Worm (Caenorhabditis elegans) whole organism, young adult: Measurements from ENCODE around the gene D2045.5.

ENCODE experiments used
- B0019.2 ChIP-seq: fragments of 200-800 bp; sonication (Bioruptor generic); conservative IDR thresholded peaks from 2 replicates; pipeline ENCODE4 v1.3.6; 2022; ENCODE audit warnings: missing genetic modification reagents, missing genetic modification characterization, missing compliant biosample characterization
- B0261.1 ChIP-seq: sonication (generic microtip); optimal IDR thresholded peaks from 2 replicates; lab custom pipeline; 2016; ENCODE audit warnings: mild to moderate bottlenecking, missing genetic modification characterization, moderate library complexity, missing compliant biosample characterization
- C17E4.6 ChIP-seq: fragments of 200-800 bp; sonication (Bioruptor generic); IDR thresholded peaks from 2 replicates; pipeline ENCODE4 v1.3.6; 2022; ENCODE audit warnings: missing genetic modification reagents, missing genetic modification characterization, missing compliant biosample characterization
- F22D6.2 ChIP-seq: sonication (generic microtip); optimal IDR thresholded peaks from 2 replicates; lab custom pipeline; 2016; ENCODE audit warnings: mild to moderate bottlenecking, missing genetic modification characterization, missing compliant biosample characterization
- F37B4.10 ChIP-seq: fragments of 200-800 bp; sonication (Bioruptor generic); IDR thresholded peaks from 2 replicates; pipeline ENCODE4 v1.3.6; 2022; ENCODE audit warnings: missing genetic modification characterization, missing compliant biosample characterization
- F57A8.1 ChIP-seq: fragments of 200-800 bp; sonication (Bioruptor generic); optimal IDR thresholded peaks from 2 replicates; lab custom pipeline; 2018; ENCODE audit warnings: mild to moderate bottlenecking, missing genetic modification characterization, moderate library complexity, missing compliant biosample characterization
- Y53F4B.3 ChIP-seq: fragments of 200-800 bp; sonication (Bioruptor generic); IDR thresholded peaks from 2 replicates; pipeline ENCODE4 v1.3.6; 2022; ENCODE audit warnings: missing genetic modification reagents, missing genetic modification characterization, missing compliant biosample characterization
- Y53G8AR.9 ChIP-seq: fragments of 200-800 bp; sonication (Bioruptor generic); conservative IDR thresholded peaks from 2 replicates; pipeline ENCODE4 v1.3.6; 2022; ENCODE audit warnings: missing genetic modification reagents, missing genetic modification characterization, missing compliant biosample characterization
- atf-7 ChIP-seq: sonication (generic microtip); optimal IDR thresholded peaks from 2 replicates; lab custom pipeline; 2017; ENCODE audit warnings: mild to moderate bottlenecking, missing genetic modification characterization, missing compliant biosample characterization
- attf-3 ChIP-seq: fragments of 200-800 bp; sonication (Bioruptor generic); conservative IDR thresholded peaks from 2 replicates; pipeline ENCODE4 v1.3.6; 2022; ENCODE audit warnings: missing genetic modification reagents, missing genetic modification characterization, missing compliant biosample characterization
- bed-2 ChIP-seq: fragments of 200-800 bp; sonication (Bioruptor generic); IDR thresholded peaks from 2 replicates; pipeline ENCODE4 v1.3.6; 2022; ENCODE audit warnings: missing genetic modification reagents, missing genetic modification characterization, missing compliant biosample characterization
- ccch-3 ChIP-seq: fragments of 200-800 bp; sonication (Bioruptor generic); optimal IDR thresholded peaks from 2 replicates; lab custom pipeline; 2018; ENCODE audit warnings: mild to moderate bottlenecking, missing genetic modification characterization, missing compliant biosample characterization
- ceh-27 ChIP-seq: fragments of 200-800 bp; sonication (Bioruptor generic); optimal IDR thresholded peaks from 2 replicates; lab custom pipeline; 2018; ENCODE audit warnings: mild to moderate bottlenecking, missing genetic modification characterization, moderate library complexity, missing compliant biosample characterization
- ceh-58 ChIP-seq: fragments of 200-800 bp; sonication (Bioruptor generic); IDR thresholded peaks from 2 replicates; pipeline ENCODE4 v1.3.6; 2022; ENCODE audit warnings: missing genetic modification characterization, missing compliant biosample characterization
- chd-7 ChIP-seq: sonication (generic microtip); optimal IDR thresholded peaks from 2 replicates; lab custom pipeline; 2016; ENCODE audit warnings: mild to moderate bottlenecking, missing genetic modification characterization, moderate library complexity, missing compliant biosample characterization
- die-1 ChIP-seq: sonication (generic microtip); optimal IDR thresholded peaks from 2 replicates; lab custom pipeline; 2016; ENCODE audit warnings: missing genotype, mild to moderate bottlenecking, missing genetic modification characterization, missing compliant biosample characterization
- him-1 ChIP-seq: sonication (generic microtip); optimal IDR thresholded peaks from 2 replicates; lab custom pipeline; 2016; ENCODE audit warnings: missing genotype, missing genetic modification reagents, missing genetic modification characterization, missing compliant biosample characterization
- hrde-1 ChIP-seq: sonication (generic microtip); optimal IDR thresholded peaks from 2 replicates; lab custom pipeline; 2016; ENCODE audit warnings: missing genetic modification characterization, mild to moderate bottlenecking, missing compliant biosample characterization, moderate library complexity, missing genotype, missing genetic modification reagents, borderline replicate concordance
- let-526 ChIP-seq: fragments of 200-800 bp; sonication (Bioruptor generic); IDR thresholded peaks from 2 replicates; pipeline ENCODE4 v1.3.6; 2022; ENCODE audit warnings: missing genetic modification reagents, missing genetic modification characterization, missing compliant biosample characterization
- let-607 ChIP-seq, 2 experiments: fragments of 200-800 bp in 1 of 2; sonication (Bioruptor generic) in 1 of 2; sonication (generic microtip) in 1 of 2; optimal IDR thresholded peaks; 2 replicates each; lab custom pipeline; 2016 to 2018; ENCODE audit warnings: mild to moderate bottlenecking in 2 of 2, missing compliant biosample characterization in 2 of 2, missing genetic modification characterization in 2 of 2, moderate library complexity in 2 of 2, missing genotype in 1 of 2
- lin-40 ChIP-seq: sonication (generic microtip); optimal IDR thresholded peaks from 2 replicates; lab custom pipeline; 2016; ENCODE audit warnings: missing genetic modification characterization, mild to moderate bottlenecking, missing compliant biosample characterization, missing genotype, missing genetic modification reagents
- lir-1 ChIP-seq: fragments of 200-800 bp; sonication (Bioruptor generic); conservative IDR thresholded peaks from 2 replicates; pipeline ENCODE4 v1.3.6; 2022; ENCODE audit warnings: missing genetic modification reagents, missing genetic modification characterization, missing compliant biosample characterization
- madf-10 ChIP-seq: sonication (generic microtip); optimal IDR thresholded peaks from 2 replicates; lab custom pipeline; 2016; ENCODE audit warnings: mild to moderate bottlenecking, missing genetic modification characterization, missing compliant biosample characterization
- madf-3 ChIP-seq: fragments of 200-800 bp; sonication (Bioruptor generic); IDR thresholded peaks from 2 replicates; pipeline ENCODE4 v1.3.6; 2022; ENCODE audit warnings: missing genetic modification reagents, missing genetic modification characterization, missing compliant biosample characterization
- madf-6 ChIP-seq: fragments of 200-800 bp; sonication (Bioruptor generic); IDR thresholded peaks from 2 replicates; pipeline ENCODE4 v1.3.6; 2022; ENCODE audit warnings: missing genetic modification reagents, missing genetic modification characterization, missing compliant biosample characterization
- madf-8 ChIP-seq: fragments of 200-800 bp; sonication (Bioruptor generic); conservative IDR thresholded peaks from 2 replicates; pipeline ENCODE4 v1.3.6; 2022; ENCODE audit warnings: missing genetic modification reagents, missing genetic modification characterization, missing compliant biosample characterization
- mcd-1 ChIP-seq: fragments of 200-800 bp; sonication (Bioruptor generic); IDR thresholded peaks from 2 replicates; pipeline ENCODE4 v1.3.6; 2022; ENCODE audit warnings: missing genetic modification reagents, missing genetic modification characterization, missing compliant biosample characterization
- mes-4 ChIP-seq: sonication (generic microtip); optimal IDR thresholded peaks from 2 replicates; lab custom pipeline; 2016; ENCODE audit warnings: missing genotype, missing genetic modification characterization, missing compliant biosample characterization
- mxl-1 ChIP-seq: sonication (generic microtip); optimal IDR thresholded peaks from 2 replicates; lab custom pipeline; 2016; ENCODE audit warnings: missing genetic modification characterization, missing compliant biosample characterization
- nhr-120 ChIP-seq: fragments of 200-800 bp; sonication (Bioruptor generic); IDR thresholded peaks from 2 replicates; pipeline ENCODE4 v1.3.6; 2022; ENCODE audit warnings: missing genetic modification characterization, missing compliant biosample characterization
- nhr-179 ChIP-seq: sonication (generic microtip); optimal IDR thresholded peaks from 2 replicates; lab custom pipeline; 2016; ENCODE audit warnings: mild to moderate bottlenecking, missing genetic modification characterization, missing compliant biosample characterization
- pha-4 ChIP-seq: fragments of 150-350 bp; sonication (generic microtip); optimal IDR thresholded peaks from 2 replicates; lab custom pipeline; 2014; ENCODE audit warnings: missing biosample characterization, missing genetic modification reagents, missing genetic modification characterization
- sea-2 ChIP-seq: fragments of 200-800 bp; sonication (Bioruptor generic); IDR thresholded peaks from 2 replicates; pipeline ENCODE4 v1.3.6; 2022; ENCODE audit warnings: missing genetic modification characterization, missing compliant biosample characterization
- snpc-3.4 ChIP-seq: sonication (generic microtip); optimal IDR thresholded peaks from 2 replicates; lab custom pipeline; 2017; ENCODE audit warnings: missing genetic modification characterization, mild to moderate bottlenecking, missing compliant biosample characterization, antibody characterized with exemption, moderate library complexity, missing genotype, missing genetic modification reagents
- snpc-4 ChIP-seq, 5 experiments: fragments of 150-350 bp in 1 of 5; sonication (generic microtip) in 4 of 5; optimal IDR thresholded peaks; 2 replicates each; lab custom pipeline; 2014 to 2018; ENCODE audit warnings: missing genetic modification characterization in 5 of 5, missing biosample characterization in 3 of 5, antibody characterized with exemption in 2 of 5, mild to moderate bottlenecking in 2 of 5, missing compliant biosample characterization in 2 of 5, missing genotype in 2 of 5, moderate library complexity in 2 of 5, missing genetic modification reagents in 1 of 5
- unc-62 ChIP-seq: fragments of 150-350 bp; optimal IDR thresholded peaks from 2 replicates; lab custom pipeline; 2014; ENCODE audit warnings: missing biosample characterization, missing genetic modification reagents, missing genetic modification characterization
- zfh-2 ChIP-seq: fragments of 200-800 bp; sonication (Bioruptor generic); conservative IDR thresholded peaks from 2 replicates; pipeline ENCODE4 v1.3.6; 2022; ENCODE audit warnings: missing genetic modification reagents, missing genetic modification characterization, missing compliant biosample characterization
- ztf-3 ChIP-seq: fragments of 200-800 bp; sonication (Bioruptor generic); optimal IDR thresholded peaks from 2 replicates; lab custom pipeline; 2018; ENCODE audit warnings: mild to moderate bottlenecking, missing genetic modification characterization, missing compliant biosample characterization

The D2045.5 gene

DNA sequence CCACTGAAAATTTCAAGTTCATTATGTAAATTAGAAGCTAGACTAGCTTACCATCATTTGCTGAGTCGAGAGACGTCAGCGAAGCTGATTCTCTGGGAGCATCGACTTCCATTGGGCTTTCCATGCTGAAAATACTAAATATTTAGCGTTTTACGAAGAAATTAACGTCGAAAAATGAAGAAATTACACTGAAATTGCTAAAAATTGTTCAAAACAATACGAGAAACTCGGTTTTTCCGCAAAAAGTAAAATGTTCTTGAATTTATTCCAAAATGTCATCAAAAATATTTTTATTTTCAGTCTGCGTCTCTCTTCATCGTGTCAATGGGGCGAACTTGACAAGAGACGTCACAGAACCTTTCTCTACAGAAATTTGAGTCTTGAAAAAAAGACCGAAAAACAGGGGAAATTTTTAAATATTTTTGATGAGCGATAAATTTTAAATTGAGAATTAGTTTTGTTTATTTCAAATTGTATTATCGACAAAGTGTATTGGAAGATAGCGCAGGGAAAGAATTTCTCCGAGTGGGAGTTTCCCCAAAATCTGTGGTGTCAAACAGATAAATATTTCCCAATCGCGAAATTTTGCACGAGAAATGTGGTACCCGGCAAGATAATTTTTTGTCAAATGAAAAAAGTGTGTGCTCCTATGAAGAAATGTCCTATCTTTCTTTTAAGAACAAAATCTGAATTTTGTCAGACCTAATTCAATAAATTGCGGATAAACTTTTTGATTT, 8.8 kb downstream of the D2045.5 start, which contains the start of gene ecps-1 (continued):
- TF ChIP-seq madf-3 (peak; percentile 79; the same call in 1 of the 2 replicates), ceh-27 (peak; percentile 91), snpc-3.4 (peak; percentile 91), let-526 (GFP tag; lab: Robert Waterston, UW) (peak; percentile 68; the same call in 1 of the 2 replicates), Y53F4B.3 (GFP tag; lab: Robert Waterston, UW) (no peak), attf-3 (peak; percentile 70)

DNA sequence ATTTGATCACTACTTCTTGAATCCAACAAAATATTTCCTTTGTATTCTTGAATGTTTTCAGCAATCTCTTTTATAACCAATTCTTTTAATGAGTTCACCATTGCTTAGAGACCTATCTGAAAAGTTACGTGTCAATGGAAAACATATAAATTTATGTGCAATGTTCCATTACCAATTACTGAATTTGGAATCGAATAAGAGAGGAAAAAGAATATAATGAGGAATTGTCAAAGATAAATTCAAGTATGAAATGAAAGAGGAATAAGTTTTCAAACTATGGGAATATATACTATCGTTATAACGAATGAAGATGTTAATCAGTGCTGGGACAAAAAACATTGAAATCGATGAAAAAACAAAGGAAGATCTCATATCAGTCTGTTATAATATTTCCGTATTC, 18.4 kb downstream of the D2045.5 start, which contains the start of gene H04D03.4:
Gene H04D03.4, minus strand, starts transcription at position 101 of the 400 bp plus-strand sequence.
- TF ChIP-seq B0019.2 (GFP tag; lab: Robert Waterston, UW): no peak
- no peak for TF ChIP-seq snpc-4 (GFP tag; optimal IDR thresholded peaks at IDR 0.05; lab: Kevin White, UChicago)
- TF ChIP-seq snpc-4 (tag; optimal IDR thresholded peaks at IDR 0.05; lab: Kevin White, UChicago): no peak
- TF ChIP-seq F37B4.10 (GFP tag; lab: Robert Waterston, UW): no peak
- TF ChIP-seq atf-7 (tag; lab: Kevin White, UChicago): no peak
- TF ChIP-seq die-1 (tag; lab: Kevin White, UChicago): no peak
- TF ChIP-seq let-526 (GFP tag; lab: Robert Waterston, UW): no peak
- TF ChIP-seq bed-2 (GFP tag; lab: Robert Waterston, UW): no peak
- TF ChIP-seq F57A8.1: no peak
- no peak for TF ChIP-seq C17E4.6 (GFP tag; lab: Robert Waterston, UW)
- TF ChIP-seq ztf-3 (GFP tag; lab: Kevin White, UChicago): no peak
- TF ChIP-seq sea-2: no peak
- no peak for TF ChIP-seq ccch-3
- TF ChIP-seq mxl-1 (tag; lab: Kevin White, UChicago): no peak
- TF ChIP-seq let-607 (tag; optimal IDR thresholded peaks at IDR 0.05; lab: Kevin White, UChicago): no peak
- no peak for TF ChIP-seq F22D6.2
- TF ChIP-seq mes-4 (tag; lab: Kevin White, UChicago): no peak
- no peak for TF ChIP-seq madf-8 (GFP tag; lab: Robert Waterston, UW)

DNA sequence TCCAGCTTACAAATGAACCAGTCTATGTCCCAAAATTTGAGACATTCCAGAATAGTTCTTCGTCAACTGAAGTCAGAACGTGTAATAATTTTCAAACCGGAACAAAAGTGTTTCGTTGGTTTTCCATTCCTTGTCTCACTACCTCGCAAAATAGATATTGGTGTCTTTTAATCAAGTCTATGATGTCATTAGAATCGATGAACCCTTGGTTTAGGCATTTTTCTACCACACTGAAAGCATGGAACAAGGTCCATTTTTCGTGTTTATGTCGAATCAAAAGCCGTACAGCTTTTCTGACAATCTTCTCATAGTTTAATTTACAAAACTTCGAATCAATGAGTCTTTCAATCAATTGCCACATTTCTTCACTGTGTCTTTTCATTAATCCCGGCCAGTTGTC, 22.7 kb downstream of the D2045.5 start, which contains the start of gene H04D03.7:
Gene H04D03.7, minus strand, starts transcription at position 101 of the 400 bp plus-strand sequence.
- TF ChIP-seq madf-10 (tag; lab: Kevin White, UChicago): no peak
- no peak for TF ChIP-seq lir-1 (GFP tag; lab: Robert Waterston, UW)
- TF ChIP-seq unc-62 (GFP tag; lab: Kevin White, UChicago): no peak
- TF ChIP-seq lin-40: no peak
- TF ChIP-seq ccch-3: no peak
- no peak for TF ChIP-seq him-1
- TF ChIP-seq ceh-58 (GFP tag; lab: Robert Waterston, UW): no peak
- TF ChIP-seq mcd-1: no peak
- no peak for TF ChIP-seq madf-6 (GFP tag; lab: Robert Waterston, UW)
- TF ChIP-seq chd-7 (tag; lab: Kevin White, UChicago): no peak
- TF ChIP-seq hrde-1 (tag; lab: Kevin White, UChicago): no peak
- TF ChIP-seq B0261.1 (tag; lab: Kevin White, UChicago): no peak
- no peak for TF ChIP-seq pha-4 (tag; lab: Kevin White, UChicago)
- no peak for TF ChIP-seq nhr-179 (tag; lab: Kevin White, UChicago)
- TF ChIP-seq zfh-2 (GFP tag; lab: Robert Waterston, UW): no peak
- TF ChIP-seq nhr-120 (GFP tag; lab: Robert Waterston, UW): no peak
- no peak for TF ChIP-seq sea-2
- TF ChIP-seq snpc-4 (GFP tag; optimal IDR thresholded peaks at IDR 0.05; lab: Kevin White, UChicago): no peak
- TF ChIP-seq snpc-4 (tag; optimal IDR thresholded peaks at IDR 0.05; lab: Kevin White, UChicago): no peak
- TF ChIP-seq Y53G8AR.9 (GFP tag; lab: Robert Waterston, UW): no peak
